Worm (Caenorhabditis elegans) whole organism, L4 larva: ENCODE results near the gene cls-2.

Experiments
- F10B5.3 ChIP-seq: sonication (generic microtip); optimal IDR thresholded peaks from 2 replicates; lab custom pipeline; 2016; ENCODE audit warnings: mild to moderate bottlenecking, missing genetic modification characterization, missing compliant biosample characterization
- Y5F2A.4 ChIP-seq: fragments of 200-800 bp; sonication (Bioruptor generic); optimal IDR thresholded peaks from 2 replicates; lab custom pipeline; 2018; ENCODE audit warnings: mild to moderate bottlenecking, missing genetic modification characterization, missing compliant biosample characterization
- fkh-10 ChIP-seq: fragments of 150-350 bp; optimal IDR thresholded peaks from 2 replicates; lab custom pipeline; 2014; ENCODE audit warnings: missing biosample characterization, missing genetic modification reagents, missing genetic modification characterization
- fos-1 ChIP-seq: fragments of 150-350 bp; optimal IDR thresholded peaks from 2 replicates; lab custom pipeline; 2014; ENCODE audit warnings: missing biosample characterization, missing genetic modification characterization
- hmg-1.1 ChIP-seq: fragments of 200-800 bp; sonication (Bioruptor generic); IDR thresholded peaks from 2 replicates; pipeline ENCODE4 v1.3.6; 2022; ENCODE audit warnings: missing genetic modification reagents, missing genetic modification characterization, missing compliant biosample characterization
- lir-3 ChIP-seq: sonication (generic microtip); optimal IDR thresholded peaks from 2 replicates; lab custom pipeline; 2016; ENCODE audit warnings: mild to moderate bottlenecking, missing genetic modification characterization, missing compliant biosample characterization
- madf-9 ChIP-seq: fragments of 200-800 bp; sonication (Bioruptor generic); conservative IDR thresholded peaks from 2 replicates; pipeline ENCODE4 v1.3.6; 2022; ENCODE audit warnings: missing genetic modification reagents, missing genetic modification characterization, missing compliant biosample characterization
- nhr-10 ChIP-seq: fragments of 150-350 bp; optimal IDR thresholded peaks from 2 replicates; lab custom pipeline; 2014; ENCODE audit warnings: missing biosample characterization, missing genetic modification characterization
- nhr-237 ChIP-seq: sonication (generic microtip); optimal IDR thresholded peaks from 2 replicates; lab custom pipeline; 2017; ENCODE audit warnings: missing biosample characterization, missing genetic modification characterization
- nhr-77 ChIP-seq: fragments of 150-350 bp; optimal IDR thresholded peaks from 2 replicates; lab custom pipeline; 2014; ENCODE audit warnings: missing biosample characterization, missing genetic modification characterization
- pha-4 ChIP-seq, 2 experiments: fragments of 150-350 bp in 1 of 2; fragments of 200-800 bp in 1 of 2; sonication (Bioruptor generic) in 1 of 2; IDR thresholded peaks in 1 of 2; optimal IDR thresholded peaks in 1 of 2; 2 replicates each; pipeline versions ENCODE4 v1.3.6 to Lab custom; 2014 to 2022; ENCODE audit warnings: missing genetic modification characterization in 2 of 2, missing genetic modification reagents in 2 of 2, missing biosample characterization in 1 of 2, missing compliant biosample characterization in 1 of 2
- skn-1 ChIP-seq: fragments of 150-350 bp; optimal IDR thresholded peaks from 2 replicates; lab custom pipeline; 2014; ENCODE audit warnings: missing biosample characterization, missing genetic modification characterization
- unc-39 ChIP-seq: sonication (generic microtip); optimal IDR thresholded peaks from 2 replicates; lab custom pipeline; 2017; ENCODE audit warnings: missing biosample characterization, missing genetic modification characterization

DNA sequence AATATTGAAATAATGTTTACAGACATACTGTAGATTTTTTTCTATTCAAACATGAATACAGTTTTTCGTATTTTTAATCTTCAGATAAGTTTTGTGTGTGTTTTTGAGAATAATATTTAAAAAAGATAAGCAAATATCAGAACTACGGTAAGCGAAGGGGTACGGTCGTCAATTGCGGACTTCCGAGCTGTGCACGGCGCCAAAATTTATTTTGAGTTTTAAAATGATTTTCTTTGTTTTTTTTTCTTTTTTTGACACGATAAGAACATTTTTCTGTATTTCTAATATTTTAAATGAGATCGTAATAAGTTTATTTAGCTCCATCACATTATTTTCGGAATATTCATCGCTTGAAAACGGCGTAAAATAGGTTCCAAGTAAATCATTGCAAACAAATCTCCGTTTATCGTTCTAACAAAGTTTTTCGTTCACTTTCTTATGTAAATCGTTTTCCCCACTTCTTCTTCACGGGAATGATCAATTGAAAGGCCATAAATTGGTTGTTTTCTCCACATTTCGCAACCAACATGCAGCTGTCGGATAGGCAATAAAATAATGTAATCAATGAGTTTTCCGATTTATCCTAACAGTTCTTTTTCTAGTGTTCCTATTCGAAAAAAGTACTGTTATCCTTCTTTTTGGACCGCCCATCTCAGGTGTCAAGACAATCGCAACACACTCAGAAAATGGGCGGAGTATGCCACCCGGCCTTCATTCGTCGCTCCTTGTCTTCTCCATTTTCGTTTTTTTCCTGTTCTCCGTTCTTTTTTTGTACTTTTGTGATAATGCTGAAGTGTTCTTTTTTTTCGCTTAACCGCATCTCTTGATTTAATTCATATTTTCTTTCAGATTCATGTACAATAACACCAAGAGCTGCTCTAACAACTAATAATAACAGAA, 36.8 kb downstream of the cls-2 start, which contains the start of gene glp-1:
- TF ChIP-seq Y5F2A.4: no peak
- no peak for TF ChIP-seq fkh-10 (GFP tag; lab: Kevin White, UChicago)
- no peak for TF ChIP-seq skn-1 (tag; lab: Kevin White, UChicago)
- no peak for TF ChIP-seq pha-4 (GFP tag; IDR thresholded peaks at IDR 0.05; lab: Robert Waterston, UW)
- TF ChIP-seq pha-4 (tag; optimal IDR thresholded peaks at IDR 0.05; lab: Kevin White, UChicago): no peak
- TF ChIP-seq lir-3 (tag; lab: Kevin White, UChicago): no peak
- TF ChIP-seq nhr-237 (tag; lab: Kevin White, UChicago): no peak
- TF ChIP-seq nhr-77 (tag; lab: Kevin White, UChicago): no peak
- no peak for TF ChIP-seq F10B5.3 (tag; lab: Kevin White, UChicago)
- no peak for TF ChIP-seq nhr-10 (tag; lab: Kevin White, UChicago)
- TF ChIP-seq unc-39 (tag; lab: Kevin White, UChicago): no peak
- no peak for TF ChIP-seq madf-9
- TF ChIP-seq fos-1 (tag; lab: Kevin White, UChicago): no peak
- no peak for TF ChIP-seq hmg-1.1 (GFP tag; lab: Robert Waterston, UW)
